Worm (Caenorhabditis elegans): Measurements from ENCODE around the gene clc-22.
A peak's percentile ranks its signal among the peaks of the same experiment; 100 is the strongest.

clc-22 gene

DNA sequence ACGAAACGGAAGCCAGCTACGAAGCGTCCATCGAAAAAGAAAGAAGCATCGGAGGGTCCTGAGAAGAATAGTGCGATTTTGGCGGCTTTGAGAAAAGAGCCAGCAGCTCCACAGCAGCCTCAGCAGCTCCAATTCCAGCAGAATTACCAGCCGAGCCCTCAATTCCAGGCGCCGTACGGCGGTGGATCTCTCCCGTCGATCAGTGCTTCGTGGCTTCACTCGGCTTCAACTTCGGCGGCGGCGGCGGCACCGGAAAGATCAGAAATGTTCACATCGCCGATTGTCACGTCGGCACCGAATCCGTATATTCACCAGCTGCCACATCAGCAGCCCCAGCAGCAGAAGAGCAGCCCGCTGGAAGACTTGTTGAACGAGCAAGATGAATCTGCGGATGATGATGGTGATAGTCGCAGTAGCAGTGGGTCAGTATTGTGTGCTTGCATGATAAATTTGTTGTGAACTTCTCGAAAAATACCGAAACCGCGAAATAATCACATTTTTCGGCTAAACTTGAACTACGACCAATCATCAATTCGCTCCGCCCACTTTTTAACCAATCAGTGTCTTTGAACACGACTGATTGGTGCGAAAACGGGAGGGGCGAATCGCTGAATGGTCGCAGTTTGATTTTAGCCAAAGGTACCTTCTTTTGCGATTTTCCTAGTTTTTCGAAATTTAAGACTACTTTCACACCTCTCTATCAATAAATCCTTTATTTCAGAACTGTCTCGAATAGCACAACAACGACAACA is 30.0 kb downstream of the clc-22 start:
- no peak for TF ChIP-seq aly-2 (tag; optimal IDR thresholded peaks at IDR 0.05)
- no peak for TF ChIP-seq nhr-21 (tag; optimal IDR thresholded peaks at IDR 0.05)
- TF ChIP-seq mdl-1 (tag; optimal IDR thresholded peaks at IDR 0.05) = no peak
- TF ChIP-seq lin-39 (tag; optimal IDR thresholded peaks at IDR 0.05) = no peak
- no peak for TF ChIP-seq nhr-6 (tag; optimal IDR thresholded peaks at IDR 0.05)
- no peak for TF ChIP-seq elt-3 (tag; optimal IDR thresholded peaks at IDR 0.05)
- no peak for TF ChIP-seq elt-1 (tag; optimal IDR thresholded peaks at IDR 0.05)
- no peak for TF ChIP-seq zag-1 (tag; optimal IDR thresholded peaks at IDR 0.05)

DNA sequence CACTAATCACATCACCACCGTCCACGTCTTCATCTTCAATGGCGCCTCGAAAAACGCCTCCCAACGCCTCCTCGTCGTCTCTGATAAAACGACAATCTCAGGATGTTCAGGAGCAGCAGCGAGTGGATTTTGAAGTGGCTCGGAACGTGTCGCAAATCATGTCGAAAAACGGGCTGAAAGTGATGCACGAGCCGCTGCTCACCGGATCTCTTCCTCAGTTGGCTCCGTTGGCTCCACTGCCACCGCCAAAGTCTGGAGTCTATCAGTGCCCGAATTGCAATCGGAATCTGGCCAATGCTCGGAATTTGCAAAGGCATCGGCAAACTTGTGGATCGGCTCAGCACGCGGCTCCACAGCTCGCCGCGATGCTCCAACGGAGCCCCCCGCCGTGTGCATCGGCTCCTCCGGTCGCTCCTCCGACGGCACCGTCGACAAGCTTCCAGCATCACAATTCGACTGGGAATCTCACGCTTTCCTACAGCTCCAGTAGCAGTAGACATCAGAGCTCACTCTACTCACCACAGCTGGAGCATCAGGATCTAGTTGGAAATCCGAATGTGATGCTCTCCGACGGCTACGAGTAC is 31.5 kb downstream of the clc-22 start:
- TF ChIP-seq sma-3 (GFP tag; optimal IDR thresholded peaks at IDR 0.05) = no peak
- no peak for TF ChIP-seq elt-3 (tag; optimal IDR thresholded peaks at IDR 0.05)
- TF ChIP-seq nhr-10 (tag; optimal IDR thresholded peaks at IDR 0.05) = no peak
- TF ChIP-seq gmeb-1 (tag; optimal IDR thresholded peaks at IDR 0.05) = no peak
- TF ChIP-seq Y55F3AM.14 (GFP tag; optimal IDR thresholded peaks at IDR 0.05) = no peak
- TF ChIP-seq sem-4 (tag; optimal IDR thresholded peaks at IDR 0.05) = no peak
- no peak for TF ChIP-seq ztf-4 (tag; optimal IDR thresholded peaks at IDR 0.05)
- TF ChIP-seq R02D3.7 (tag; optimal IDR thresholded peaks at IDR 0.05) = no peak
- no peak for TF ChIP-seq mab-5 (tag; optimal IDR thresholded peaks at IDR 0.05)
- no peak for TF ChIP-seq ztf-11 (tag; optimal IDR thresholded peaks at IDR 0.05)
- TF ChIP-seq zag-1 (tag; optimal IDR thresholded peaks at IDR 0.05) = no peak
- no peak for TF ChIP-seq mdl-1 (tag; optimal IDR thresholded peaks at IDR 0.05)
- no peak for TF ChIP-seq elt-1 (tag; optimal IDR thresholded peaks at IDR 0.05)
- TF ChIP-seq C34F6.9 (tag; optimal IDR thresholded peaks at IDR 0.05) = no peak
- no peak for TF ChIP-seq nhr-129 (tag; optimal IDR thresholded peaks at IDR 0.05)
- TF ChIP-seq nhr-11 (tag; optimal IDR thresholded peaks at IDR 0.05) = no peak
- no peak for TF ChIP-seq unc-55 (GFP tag; optimal IDR thresholded peaks at IDR 0.05)
- TF ChIP-seq nhr-6 (tag; optimal IDR thresholded peaks at IDR 0.05) = no peak
- no peak for TF ChIP-seq ama-1 (optimal IDR thresholded peaks at IDR 0.05)
- TF ChIP-seq snpc-4 (tag; optimal IDR thresholded peaks at IDR 0.05) = no peak

DNA sequence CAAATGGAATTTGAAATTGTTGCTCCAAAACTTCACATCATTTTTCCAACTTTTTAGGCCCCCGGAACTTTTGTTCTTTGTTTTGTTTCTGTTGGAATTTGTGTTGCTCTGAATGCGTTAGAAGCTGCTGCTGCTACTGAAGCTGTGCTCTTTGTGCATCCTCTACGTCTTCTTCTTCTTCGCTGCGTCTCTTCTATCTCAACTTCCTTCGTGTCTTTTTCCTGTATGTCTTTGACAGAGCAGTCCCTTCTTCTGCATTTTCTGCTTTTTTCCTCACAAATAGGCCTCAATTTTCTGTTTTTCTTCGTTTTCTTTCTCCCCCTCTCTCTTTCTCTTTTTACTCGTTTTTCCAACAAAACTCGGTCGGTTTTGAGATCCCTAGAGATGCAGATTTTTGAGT is 34.6 kb downstream of the clc-22 start:
- TF ChIP-seq mbf-1 (tag; optimal IDR thresholded peaks at IDR 0.05) (no peak), nhr-23 (tag; optimal IDR thresholded peaks at IDR 0.05) (no peak), C34F6.9 (tag; optimal IDR thresholded peaks at IDR 0.05) (peak; percentile 32), Y55F3AM.14 (GFP tag; optimal IDR thresholded peaks at IDR 0.05) (peak; percentile 21), ceh-82 (tag; optimal IDR thresholded peaks at IDR 0.05) (no peak), lsy-2 (tag; optimal IDR thresholded peaks at IDR 0.05) (peak in 1 of 2 experiments; percentile 33), zag-1 (tag; optimal IDR thresholded peaks at IDR 0.05) (no peak), elt-3 (tag; optimal IDR thresholded peaks at IDR 0.05) (no peak), skn-1 (tag; optimal IDR thresholded peaks at IDR 0.05) (no peak)

DNA sequence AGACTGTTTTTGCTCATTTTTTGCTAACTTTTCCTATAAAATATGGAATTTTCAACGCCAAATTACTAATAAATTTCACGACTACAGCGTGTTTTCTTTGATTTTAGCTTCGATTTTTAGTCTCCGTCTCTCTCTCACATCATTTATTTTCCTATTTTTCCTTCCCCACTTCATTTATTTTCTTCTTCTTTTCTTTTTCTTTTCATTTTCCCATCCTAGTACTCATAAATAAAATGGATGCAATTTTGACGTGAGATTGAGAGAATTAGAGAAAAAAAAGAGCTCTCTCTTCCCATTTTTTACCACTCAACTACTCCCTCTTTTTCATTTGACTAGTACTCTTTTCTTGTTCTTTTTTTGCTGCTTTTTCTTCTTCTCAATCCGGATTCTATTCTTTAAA is 35.6 kb downstream of the clc-22 start:
- TF ChIP-seq R02D3.7 (tag; optimal IDR thresholded peaks at IDR 0.05) (no peak), mab-5 (tag; optimal IDR thresholded peaks at IDR 0.05) (peak; percentile 57), mdl-1 (tag; optimal IDR thresholded peaks at IDR 0.05) (no peak), ztf-4 (tag; optimal IDR thresholded peaks at IDR 0.05) (no peak), sma-3 (GFP tag; optimal IDR thresholded peaks at IDR 0.05) (no peak), nhr-129 (tag; optimal IDR thresholded peaks at IDR 0.05) (peak; percentile 42), ZK546.5 (tag; optimal IDR thresholded peaks at IDR 0.05) (no peak), skn-1 (tag; optimal IDR thresholded peaks at IDR 0.05) (no peak), sem-4 (tag; optimal IDR thresholded peaks at IDR 0.05) (no peak), blmp-1 (tag; optimal IDR thresholded peaks at IDR 0.05; ENCODE audit: insufficient read depth) (no peak), lin-13 (GFP tag; optimal IDR thresholded peaks at IDR 0.05) (peak; percentile 50), nhr-25 (tag; optimal IDR thresholded peaks at IDR 0.05) (no peak), ceh-82 (tag; optimal IDR thresholded peaks at IDR 0.05) (no peak), nhr-10 (tag; optimal IDR thresholded peaks at IDR 0.05) (no peak), elt-3 (tag; optimal IDR thresholded peaks at IDR 0.05) (no peak), nhr-6 (tag; optimal IDR thresholded peaks at IDR 0.05) (peak; percentile 45), crh-2 (tag; optimal IDR thresholded peaks at IDR 0.05) (peak; percentile 2), lsy-2 (tag; optimal IDR thresholded peaks at IDR 0.05) (peak in 1 of 2 experiments; percentile 63), zag-1 (tag; optimal IDR thresholded peaks at IDR 0.05) (no peak), Y55F3AM.14 (GFP tag; optimal IDR thresholded peaks at IDR 0.05) (no peak), nhr-21 (tag; optimal IDR thresholded peaks at IDR 0.05) (no peak), ama-1 (optimal IDR thresholded peaks at IDR 0.05) (no peak), sma-9 (GFP tag; optimal IDR thresholded peaks at IDR 0.05) (peak; percentile 19), sma-9 (tag; optimal IDR thresholded peaks at IDR 0.05) (no peak), ztf-11 (tag; optimal IDR thresholded peaks at IDR 0.05) (no peak), unc-39 (tag; optimal IDR thresholded peaks at IDR 0.05) (no peak), unc-55 (GFP tag; optimal IDR thresholded peaks at IDR 0.05) (peak; percentile 93), lin-39 (tag; optimal IDR thresholded peaks at IDR 0.05) (no peak), C34F6.9 (tag; optimal IDR thresholded peaks at IDR 0.05) (peak; percentile 72), mbf-1 (tag; optimal IDR thresholded peaks at IDR 0.05) (no peak), nhr-77 (tag; optimal IDR thresholded peaks at IDR 0.05) (no peak), F13H6.1 (tag; optimal IDR thresholded peaks at IDR 0.05) (no peak), egl-27 (tag; optimal IDR thresholded peaks at IDR 0.05) (no peak), elt-1 (tag; optimal IDR thresholded peaks at IDR 0.05) (no peak), nhr-23 (tag; optimal IDR thresholded peaks at IDR 0.05) (no peak), fos-1 (tag; optimal IDR thresholded peaks at IDR 0.05) (peak; percentile 1), ztf-1 (GFP tag; conservative IDR thresholded peaks at IDR 0.05) (no peak), nhr-12 (tag; optimal IDR thresholded peaks at IDR 0.05) (no peak)
